Fruit fly (Drosophila melanogaster) whole organism, embryonic: ENCODE data around the gene CG1628.

Source experiments
- BEAF-32 ChIP-seq: fragments of 200-800 bp; sonication (Bioruptor generic); optimal IDR thresholded peaks from 3 replicates; lab custom pipeline; 2017; ENCODE audit warnings: missing biosample characterization, missing genetic modification characterization, mild to moderate bottlenecking, moderate library complexity, missing genetic modification reagents
- CG11504 ChIP-seq: fragments of 200-800 bp; sonication (Bioruptor generic); optimal IDR thresholded peaks from 3 replicates; lab custom pipeline; 2019; ENCODE audit warnings: missing biosample characterization, mild to moderate bottlenecking, missing genetic modification characterization, moderate library complexity
- CG12391 ChIP-seq: fragments of 200-800 bp; sonication (Bioruptor generic); optimal IDR thresholded peaks from 3 replicates; lab custom pipeline; 2018; ENCODE audit warnings: missing biosample characterization, mild to moderate bottlenecking, missing genetic modification characterization, moderate library complexity
- CG13287 ChIP-seq: fragments of 200-800 bp; sonication (Bioruptor generic); IDR thresholded peaks from 2 replicates; pipeline ENCODE4 v1.3.6; 2022; ENCODE audit warnings: missing biosample characterization, missing genetic modification characterization; ENCODE audit not compliant: partially characterized antibody
- CG15269 ChIP-seq: fragments of 200-800 bp; sonication (Bioruptor generic); optimal IDR thresholded peaks from 2 replicates; lab custom pipeline; 2018; ENCODE audit warnings: missing biosample characterization, mild to moderate bottlenecking, missing genetic modification characterization, moderate library complexity
- CG16779 ChIP-seq: fragments of 200-800 bp; sonication (Bioruptor generic); IDR thresholded peaks from 2 replicates; pipeline ENCODE4 v1.3.6; 2022; ENCODE audit warnings: missing biosample characterization, missing genetic modification characterization
- CG18764 ChIP-seq: fragments of 200-800 bp; sonication (Bioruptor generic); optimal IDR thresholded peaks from 3 replicates; lab custom pipeline; 2016; ENCODE audit warnings: missing biosample characterization, missing genetic modification characterization
- CG2116 ChIP-seq: fragments of 200-800 bp; sonication (Bioruptor generic); optimal IDR thresholded peaks from 3 replicates; lab custom pipeline; 2018; ENCODE audit warnings: missing biosample characterization, mild to moderate bottlenecking, missing genetic modification characterization
- CG2202 ChIP-seq: fragments of 200-800 bp; sonication (Bioruptor generic); optimal IDR thresholded peaks from 2 replicates; lab custom pipeline; 2018; ENCODE audit warnings: missing biosample characterization, mild to moderate bottlenecking, missing genetic modification characterization
- CG2889 ChIP-seq: fragments of 200-800 bp; sonication (Bioruptor generic); IDR thresholded peaks from 3 replicates; pipeline ENCODE4 v1.3.6; 2022; ENCODE audit warnings: missing biosample characterization, missing genetic modification characterization
- CG31224 ChIP-seq: fragments of 200-800 bp; sonication (Bioruptor generic); IDR thresholded peaks from 2 replicates; pipeline ENCODE4 v1.3.6; 2022; ENCODE audit warnings: missing biosample characterization, missing genetic modification characterization
- CG31388 ChIP-seq: fragments of 200-800 bp; sonication (Bioruptor generic); optimal IDR thresholded peaks from 2 replicates; lab custom pipeline; 2016; ENCODE audit warnings: missing biosample characterization, missing genetic modification characterization
- CG34224 ChIP-seq: fragments of 200-800 bp; sonication (Bioruptor generic); IDR thresholded peaks from 3 replicates; pipeline ENCODE4 v1.3.6; 2022; ENCODE audit warnings: missing biosample characterization, missing genetic modification characterization; ENCODE audit not compliant: partially characterized antibody
- CG3995 ChIP-seq: fragments of 200-800 bp; sonication (Bioruptor generic); optimal IDR thresholded peaks from 3 replicates; lab custom pipeline; 2016; ENCODE audit warnings: missing biosample characterization, missing genetic modification characterization
- CG6254 ChIP-seq: fragments of 200-800 bp; sonication (Bioruptor generic); optimal IDR thresholded peaks from 3 replicates; lab custom pipeline; 2017; ENCODE audit warnings: mild to moderate bottlenecking, missing biosample characterization, missing genetic modification reagents, missing genetic modification characterization
- CG7357 ChIP-seq: fragments of 200-800 bp; sonication (Bioruptor generic); IDR thresholded peaks from 3 replicates; pipeline ENCODE4 v1.3.6; 2022; ENCODE audit warnings: missing biosample characterization, missing genetic modification characterization
- CG7372 ChIP-seq: fragments of 200-800 bp; sonication (Bioruptor generic); IDR thresholded peaks from 2 replicates; pipeline ENCODE4 v1.3.6; 2022; ENCODE audit warnings: missing biosample characterization, missing genetic modification characterization
- CG8089 ChIP-seq: fragments of 200-800 bp; sonication (Bioruptor generic); optimal IDR thresholded peaks from 3 replicates; lab custom pipeline; 2016; ENCODE audit warnings: missing biosample characterization, missing genetic modification characterization
- CG9437 ChIP-seq: fragments of 200-800 bp; sonication (Bioruptor generic); optimal IDR thresholded peaks from 2 replicates; lab custom pipeline; 2018; ENCODE audit warnings: missing biosample characterization, mild to moderate bottlenecking, missing genetic modification characterization
- CG9609 ChIP-seq: fragments of 200-800 bp; sonication (Bioruptor generic); optimal IDR thresholded peaks from 3 replicates; lab custom pipeline; 2016; ENCODE audit warnings: missing biosample characterization, missing genetic modification characterization
- Fer1 ChIP-seq: fragments of 200-800 bp; sonication (Bioruptor generic); optimal IDR thresholded peaks from 2 replicates; lab custom pipeline; 2017; ENCODE audit warnings: missing biosample characterization, mild to moderate bottlenecking, missing genetic modification characterization
- HLH4C ChIP-seq: fragments of 200-800 bp; sonication (Bioruptor generic); IDR thresholded peaks from 3 replicates; pipeline ENCODE4 v1.3.6; 2022; ENCODE audit warnings: missing biosample characterization, missing genetic modification characterization; ENCODE audit not compliant: partially characterized antibody
- Med ChIP-seq: fragments of 200-800 bp; sonication (Bioruptor generic); peaks from one replicate; lab custom pipeline; 2016; ENCODE audit warnings: missing biosample characterization, missing genetic modification characterization, mild to moderate bottlenecking, inconsistent platforms, moderate library complexity
- NC2β ChIP-seq: fragments of 200-800 bp; sonication (Bioruptor generic); optimal IDR thresholded peaks from 2 replicates; lab custom pipeline; 2016; ENCODE audit warnings: missing biosample characterization, missing genetic modification characterization
- Neu2 ChIP-seq: fragments of 200-800 bp; sonication (Bioruptor generic); optimal IDR thresholded peaks from 3 replicates; lab custom pipeline; 2016; ENCODE audit warnings: missing biosample characterization, missing genetic modification characterization, borderline replicate concordance
- PHDP ChIP-seq: fragments of 200-800 bp; sonication (Bioruptor generic); optimal IDR thresholded peaks from 3 replicates; lab custom pipeline; 2018; ENCODE audit warnings: missing biosample characterization, mild to moderate bottlenecking, missing genetic modification characterization, moderate library complexity
- Rfx ChIP-seq: fragments of 200-800 bp; sonication (Bioruptor generic); IDR thresholded peaks from 2 replicates; pipeline ENCODE4 v1.3.6; 2022; ENCODE audit warnings: missing biosample characterization, missing genetic modification characterization
- bcd ChIP-seq: fragments of 200-800 bp; sonication (Bioruptor generic); optimal IDR thresholded peaks from 2 replicates; lab custom pipeline; 2017; ENCODE audit warnings: missing biosample characterization, mild to moderate bottlenecking, missing genetic modification characterization
- btn ChIP-seq: fragments of 200-800 bp; sonication (Bioruptor generic); optimal IDR thresholded peaks from 2 replicates; lab custom pipeline; 2016; ENCODE audit warnings: missing biosample characterization, missing genetic modification characterization
- crc ChIP-seq: fragments of 200-800 bp; sonication (Bioruptor generic); optimal IDR thresholded peaks from 2 replicates; lab custom pipeline; 2016; ENCODE audit warnings: missing biosample characterization, missing genetic modification characterization
- dan ChIP-seq: fragments of 200-800 bp; sonication (Bioruptor generic); IDR thresholded peaks from 2 replicates; pipeline ENCODE4 v1.3.6; 2022; ENCODE audit warnings: missing biosample characterization, missing genetic modification characterization
- emc ChIP-seq: fragments of 200-800 bp; sonication (Bioruptor generic); optimal IDR thresholded peaks from 2 replicates; lab custom pipeline; 2016; ENCODE audit warnings: missing biosample characterization, missing genetic modification characterization
- ems ChIP-seq: fragments of 200-800 bp; sonication (Bioruptor generic); optimal IDR thresholded peaks from 3 replicates; lab custom pipeline; 2016; ENCODE audit warnings: missing biosample characterization, missing genetic modification characterization
- esg ChIP-seq: fragments of 200-800 bp; sonication (Bioruptor generic); conservative IDR thresholded peaks from 2 replicates; pipeline ENCODE4 v1.3.6; 2022; ENCODE audit warnings: missing biosample characterization, missing genetic modification characterization
- eve ChIP-seq, 2 experiments: fragments of >200 bp; optimal IDR thresholded peaks; 2 replicates each; lab custom pipeline; 2017; ENCODE audit warnings: missing biosample characterization in 2 of 2, missing genetic modification characterization in 2 of 2
- grau ChIP-seq: fragments of 200-800 bp; optimal IDR thresholded peaks from 3 replicates; lab custom pipeline; 2019; ENCODE audit warnings: missing biosample characterization, mild to moderate bottlenecking, missing genetic modification characterization, moderate library complexity
- ham ChIP-seq: fragments of 200-800 bp; sonication (Bioruptor generic); IDR thresholded peaks from 2 replicates; pipeline ENCODE4 v1.3.6; 2022; ENCODE audit warnings: missing biosample characterization, missing genetic modification characterization
- jigr1 ChIP-seq: fragments of 200-800 bp; sonication (Bioruptor generic); IDR thresholded peaks from 3 replicates; pipeline ENCODE4 v1.3.6; 2022; ENCODE audit warnings: missing biosample characterization, missing genetic modification characterization
- kah ChIP-seq: fragments of 200-800 bp; sonication (Bioruptor generic); optimal IDR thresholded peaks from 2 replicates; lab custom pipeline; 2018; ENCODE audit warnings: missing biosample characterization, mild to moderate bottlenecking, missing genetic modification characterization
- lmd ChIP-seq: fragments of 200-800 bp; sonication (Bioruptor generic); IDR thresholded peaks from 2 replicates; pipeline ENCODE4 v1.3.6; 2022; ENCODE audit warnings: missing biosample characterization, missing genetic modification characterization
- oc ChIP-seq: fragments of 200-800 bp; sonication (Bioruptor generic); optimal IDR thresholded peaks from 2 replicates; lab custom pipeline; 2018; ENCODE audit warnings: missing biosample characterization, mild to moderate bottlenecking, missing genetic modification characterization, moderate library complexity
- odd ChIP-seq: fragments of 200-800 bp; sonication (Bioruptor generic); optimal IDR thresholded peaks from 2 replicates; lab custom pipeline; 2017; ENCODE audit warnings: missing biosample characterization, mild to moderate bottlenecking, missing genetic modification characterization
- peb ChIP-seq: fragments of 200-800 bp; sonication (Bioruptor generic); IDR thresholded peaks from 2 replicates; pipeline ENCODE4 v1.3.6; 2022; ENCODE audit warnings: missing biosample characterization, missing genetic modification characterization
- pho ChIP-seq: fragments of 200-800 bp; sonication (Bioruptor generic); optimal IDR thresholded peaks from 2 replicates; lab custom pipeline; 2016; ENCODE audit warnings: missing biosample characterization, missing genetic modification characterization
- pzg ChIP-seq: fragments of 200-800 bp; sonication (Bioruptor generic); optimal IDR thresholded peaks from 3 replicates; lab custom pipeline; 2018; ENCODE audit warnings: missing biosample characterization, mild to moderate bottlenecking, missing genetic modification characterization, moderate library complexity
- sc ChIP-seq, 3 experiments: fragments of >200 bp in 2 of 3; fragments of 200-800 bp in 1 of 3; sonication (Bioruptor generic) in 1 of 3; optimal IDR thresholded peaks; 2 replicates in 2 of 3; 3 replicates in 1 of 3; lab custom pipeline; 2017; ENCODE audit warnings: mild to moderate bottlenecking in 1 of 3, missing biosample characterization in 1 of 3, missing genetic modification characterization in 1 of 3, missing genetic modification reagents in 1 of 3
- slp2 ChIP-seq: fragments of 200-800 bp; sonication (Bioruptor generic); optimal IDR thresholded peaks from 2 replicates; lab custom pipeline; 2016; ENCODE audit warnings: missing biosample characterization, missing genetic modification characterization
- sr ChIP-seq: fragments of 200-800 bp; sonication (Bioruptor generic); IDR thresholded peaks from 3 replicates; pipeline ENCODE4 v1.3.6; 2022; ENCODE audit warnings: missing biosample characterization, missing genetic modification characterization
- stc ChIP-seq: fragments of 200-800 bp; sonication (Bioruptor generic); IDR thresholded peaks from 2 replicates; pipeline ENCODE4 v1.3.6; 2022; ENCODE audit warnings: missing biosample characterization, missing genetic modification characterization
- twi ChIP-seq: fragments of 200-800 bp; optimal IDR thresholded peaks from 2 replicates; lab custom pipeline; 2019; ENCODE audit warnings: missing biosample characterization, mild to moderate bottlenecking, missing genetic modification characterization, moderate library complexity
- vvl ChIP-seq: fragments of 200-800 bp; sonication (Bioruptor generic); IDR thresholded peaks from 2 replicates; pipeline ENCODE4 v1.3.6; 2022; ENCODE audit warnings: missing biosample characterization, missing genetic modification characterization

The CG1628 gene

DNA sequence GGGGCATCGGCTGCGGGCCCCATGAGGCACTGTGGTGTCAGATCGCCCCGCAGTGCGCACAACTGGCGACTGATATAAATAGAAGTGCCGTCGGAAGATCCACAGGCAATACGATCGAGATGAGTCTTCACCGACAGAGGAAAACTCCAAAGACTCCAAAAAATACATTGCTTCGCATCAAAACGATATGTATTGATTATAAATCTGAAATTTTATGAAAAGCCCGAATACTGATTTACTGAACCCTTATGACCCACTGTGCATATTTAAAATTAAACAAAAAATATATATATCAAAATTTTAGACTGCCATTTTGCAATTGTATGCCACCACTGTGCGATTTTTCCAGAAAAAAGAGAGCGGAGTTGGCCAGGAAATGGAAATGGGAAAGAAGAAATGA, 45.1 kb downstream of the CG1628 start (continued):
- TF ChIP-seq CG13287 = no peak
- no peak for TF ChIP-seq dan
- no peak for TF ChIP-seq CG8089 (GFP tag; lab: Kevin White, UChicago)
- 0 out of 2 replicates have a peak, but pooled peaks have one; percentile 32 for TF ChIP-seq esg
- no peak for TF ChIP-seq twi
- peak; percentile 4 for TF ChIP-seq CG2202 (tag; lab: Kevin White, UChicago)
- peak; percentile 35 for TF ChIP-seq CG9437 (GFP tag; lab: Kevin White, UChicago)
- TF ChIP-seq odd = no peak
- no peak for TF ChIP-seq stc (GFP tag; lab: Robert Waterston, UW)
- TF ChIP-seq CG9609 = no peak
- TF ChIP-seq NC2β (GFP tag; lab: Kevin White, UChicago) = no peak
- TF ChIP-seq CG15269 = peak; percentile 29
- TF ChIP-seq CG12391 (tag; lab: Kevin White, UChicago) = peak; percentile 44
- peak; percentile 61 for TF ChIP-seq CG11504 (tag; lab: Kevin White, UChicago)
- no peak for TF ChIP-seq pho
- TF ChIP-seq oc (tag; lab: Kevin White, UChicago) = peak; percentile 9
- TF ChIP-seq CG31388 (GFP tag; lab: Kevin White, UChicago) = no peak
- peak; percentile 32 for TF ChIP-seq CG6254 (GFP tag; lab: Kevin White, UChicago)
- TF ChIP-seq CG34224 (GFP tag; lab: Robert Waterston, UW) = no peak
- TF ChIP-seq BEAF-32 = no peak
- no peak for TF ChIP-seq Med (GFP tag; lab: Kevin White, UChicago)
- no peak for TF ChIP-seq HLH4C (GFP tag; lab: Robert Waterston, UW)
- no peak for TF ChIP-seq ems
- TF ChIP-seq sr (GFP tag; lab: Robert Waterston, UW) = no peak
- no peak for TF ChIP-seq btn (GFP tag; lab: Kevin White, UChicago)
- TF ChIP-seq eve (GFP tag; optimal IDR thresholded peaks at IDR 0.05; lab: Kevin White, UChicago) = peak in 1 of 2 experiments; percentile 40
- TF ChIP-seq pzg (GFP tag; lab: Kevin White, UChicago) = no peak
- no peak for TF ChIP-seq CG16779 (GFP tag; lab: Robert Waterston, UW)
- TF ChIP-seq emc (GFP tag; lab: Kevin White, UChicago) = no peak
- no peak for TF ChIP-seq slp2 (GFP tag; lab: Kevin White, UChicago)
- TF ChIP-seq jigr1 (GFP tag; lab: Robert Waterston, UW) = no peak; the same call in 2 of the 3 replicates
- no peak for TF ChIP-seq Fer1
- TF ChIP-seq lmd (GFP tag; lab: Robert Waterston, UW) = peak; percentile 49; the same call in 1 of the 2 replicates
- TF ChIP-seq ham (GFP tag; lab: Robert Waterston, UW) = no peak
- TF ChIP-seq CG31224 (GFP tag; lab: Robert Waterston, UW) = no peak
- peak; percentile 41 for TF ChIP-seq grau (tag; lab: Kevin White, UChicago)
- TF ChIP-seq sc (optimal IDR thresholded peaks at IDR 0.05; lab: Kevin White, UChicago) = no peak
- peak; percentile 41 for TF ChIP-seq sc (GFP tag; optimal IDR thresholded peaks at IDR 0.05; lab: Kevin White, UChicago)
- peak; percentile 5 for TF ChIP-seq kah (GFP tag; lab: Kevin White, UChicago)
- TF ChIP-seq CG3995 (GFP tag; lab: Kevin White, UChicago) = no peak
- peak; percentile 20 for TF ChIP-seq bcd (GFP tag; lab: Kevin White, UChicago)
- 0 out of 2 replicates have a peak, but pooled peaks have one; percentile 35 for TF ChIP-seq peb
- no peak for TF ChIP-seq Neu2
- TF ChIP-seq CG18764 (GFP tag; lab: Kevin White, UChicago) = no peak
- TF ChIP-seq PHDP (tag; lab: Kevin White, UChicago) = peak; percentile 37
- no peak for TF ChIP-seq CG2889 (GFP tag; lab: Robert Waterston, UW)
- 0 out of 2 replicates have a peak, but pooled peaks have one; percentile 9 for TF ChIP-seq Rfx (GFP tag; lab: Robert Waterston, UW)
- TF ChIP-seq CG7372 = 0 out of 2 replicates have a peak, but pooled peaks have one; percentile 13
- TF ChIP-seq CG7357 = 0 out of 3 replicates have a peak, but pooled peaks have one; percentile 19
- peak; percentile 48 for TF ChIP-seq vvl (GFP tag; lab: Robert Waterston, UW)
- no peak for TF ChIP-seq crc (GFP tag; lab: Kevin White, UChicago)
- TF ChIP-seq CG2116 (GFP tag; lab: Kevin White, UChicago) = no peak
